Worm (Caenorhabditis elegans) whole organism, late embryonic: ENCODE data around the gene cka-1.
A peak's percentile ranks its signal among the peaks of the same experiment; 100 is the strongest.

Experiments
- F13H6.1 ChIP-seq: sonication (generic microtip); optimal IDR thresholded peaks from 2 replicates; lab custom pipeline; 2016; ENCODE audit warnings: missing genetic modification characterization, missing compliant biosample characterization
- K02D7.2 ChIP-seq: sonication (generic microtip); optimal IDR thresholded peaks from 2 replicates; lab custom pipeline; 2017; ENCODE audit warnings: mild to moderate bottlenecking, missing genetic modification characterization, missing compliant biosample characterization
- K09A11.1 ChIP-seq: sonication (generic microtip); optimal IDR thresholded peaks from 2 replicates; lab custom pipeline; 2017; ENCODE audit warnings: antibody characterized with exemption, mild to moderate bottlenecking, missing genetic modification characterization, missing compliant biosample characterization; ENCODE audit not compliant: insufficient read depth
- T23F11.4 ChIP-seq: fragments of 200-800 bp; sonication (Bioruptor generic); optimal IDR thresholded peaks from 2 replicates; lab custom pipeline; 2018; ENCODE audit warnings: mild to moderate bottlenecking, missing genetic modification characterization, missing compliant biosample characterization
- Y22D7AL.16 ChIP-seq: sonication (generic microtip); optimal IDR thresholded peaks from 2 replicates; lab custom pipeline; 2016; ENCODE audit warnings: missing genetic modification characterization, missing compliant biosample characterization
- ahr-1 ChIP-seq: sonication (generic microtip); optimal IDR thresholded peaks from 2 replicates; lab custom pipeline; 2016; ENCODE audit warnings: missing genetic modification characterization, missing compliant biosample characterization
- ceh-18 ChIP-seq: sonication (generic microtip); optimal IDR thresholded peaks from 2 replicates; lab custom pipeline; 2016; ENCODE audit warnings: missing genetic modification characterization, missing compliant biosample characterization
- ceh-19 ChIP-seq: fragments of 200-800 bp; sonication (Bioruptor generic); optimal IDR thresholded peaks from 2 replicates; lab custom pipeline; 2018; ENCODE audit warnings: mild to moderate bottlenecking, missing genetic modification characterization, missing compliant biosample characterization
- ceh-2 ChIP-seq: sonication (generic microtip); optimal IDR thresholded peaks from 2 replicates; lab custom pipeline; 2016; ENCODE audit warnings: missing genotype, missing genetic modification characterization, missing compliant biosample characterization
- ceh-22 ChIP-seq: sonication (generic microtip); optimal IDR thresholded peaks from 2 replicates; lab custom pipeline; 2017; ENCODE audit warnings: missing biosample characterization, missing genetic modification characterization
- ceh-24 ChIP-seq: sonication (generic microtip); optimal IDR thresholded peaks from 2 replicates; lab custom pipeline; 2016; ENCODE audit warnings: mild to moderate bottlenecking, missing genetic modification characterization, missing compliant biosample characterization
- ceh-34 ChIP-seq: sonication (generic microtip); optimal IDR thresholded peaks from 2 replicates; lab custom pipeline; 2016; ENCODE audit warnings: mild to moderate bottlenecking, missing genetic modification characterization, missing compliant biosample characterization
- ceh-6 ChIP-seq: fragments of 200-800 bp; sonication (Bioruptor generic); optimal IDR thresholded peaks from 2 replicates; lab custom pipeline; 2018; ENCODE audit warnings: mild to moderate bottlenecking, missing genetic modification characterization, missing compliant biosample characterization
- dmd-4 ChIP-seq: sonication (generic microtip); optimal IDR thresholded peaks from 2 replicates; lab custom pipeline; 2016; ENCODE audit warnings: borderline replicate concordance, missing genetic modification characterization, missing compliant biosample characterization
- dve-1 ChIP-seq: sonication (generic microtip); optimal IDR thresholded peaks from 2 replicates; lab custom pipeline; 2017; ENCODE audit warnings: antibody characterized with exemption, mild to moderate bottlenecking, missing genetic modification characterization, missing compliant biosample characterization
- elt-2 ChIP-seq: sonication (generic microtip); optimal IDR thresholded peaks from 2 replicates; lab custom pipeline; 2016; ENCODE audit warnings: missing genetic modification reagents, missing genetic modification characterization, missing compliant biosample characterization
- elt-4 ChIP-seq: sonication (generic microtip); optimal IDR thresholded peaks from 2 replicates; lab custom pipeline; 2016; ENCODE audit warnings: missing genetic modification characterization, missing compliant biosample characterization
- ets-4 ChIP-seq: sonication (generic microtip); optimal IDR thresholded peaks from 2 replicates; lab custom pipeline; 2016; ENCODE audit warnings: missing genetic modification characterization, missing compliant biosample characterization
- eyg-1 ChIP-seq: sonication (generic microtip); optimal IDR thresholded peaks from 2 replicates; lab custom pipeline; 2016; ENCODE audit warnings: missing genotype, missing genetic modification characterization, missing compliant biosample characterization
- gmeb-2 ChIP-seq: sonication (generic microtip); optimal IDR thresholded peaks from 2 replicates; lab custom pipeline; 2016; ENCODE audit warnings: missing genetic modification characterization, inconsistent platforms, missing compliant biosample characterization
- hlh-30 ChIP-seq: sonication (generic microtip); optimal IDR thresholded peaks from 2 replicates; lab custom pipeline; 2017; ENCODE audit warnings: antibody characterized with exemption, missing genetic modification characterization, missing compliant biosample characterization; ENCODE audit not compliant: insufficient read depth
- lim-6 ChIP-seq: sonication (generic microtip); optimal IDR thresholded peaks from 2 replicates; lab custom pipeline; 2016; ENCODE audit warnings: missing genetic modification characterization, missing compliant biosample characterization
- lin-11 ChIP-seq: fragments of 200-800 bp; sonication (Bioruptor generic); optimal IDR thresholded peaks from 2 replicates; lab custom pipeline; 2018; ENCODE audit warnings: mild to moderate bottlenecking, missing genetic modification characterization, missing compliant biosample characterization
- madf-2 ChIP-seq: sonication (generic microtip); optimal IDR thresholded peaks from 2 replicates; lab custom pipeline; 2017; ENCODE audit warnings: missing genetic modification characterization, missing compliant biosample characterization
- mec-3 ChIP-seq: sonication (generic microtip); optimal IDR thresholded peaks from 2 replicates; lab custom pipeline; 2016; ENCODE audit warnings: borderline replicate concordance, missing genetic modification characterization, missing compliant biosample characterization
- nfya-1 ChIP-seq: sonication (generic microtip); optimal IDR thresholded peaks from 2 replicates; lab custom pipeline; 2017; ENCODE audit warnings: missing genetic modification characterization, mild to moderate bottlenecking, missing compliant biosample characterization, antibody characterized with exemption, moderate library complexity
- nhr-232 ChIP-seq: sonication (generic microtip); optimal IDR thresholded peaks from 2 replicates; lab custom pipeline; 2016; ENCODE audit warnings: missing genetic modification characterization, missing compliant biosample characterization
- odd-2 ChIP-seq: sonication (generic microtip); optimal IDR thresholded peaks from 2 replicates; lab custom pipeline; 2017; ENCODE audit warnings: antibody characterized with exemption, mild to moderate bottlenecking, missing genetic modification characterization, missing compliant biosample characterization
- pag-3 ChIP-seq: sonication (generic microtip); optimal IDR thresholded peaks from 2 replicates; lab custom pipeline; 2016; ENCODE audit warnings: missing compliant biosample characterization, missing genetic modification characterization, borderline replicate concordance
- pha-2 ChIP-seq: sonication (generic microtip); optimal IDR thresholded peaks from 2 replicates; lab custom pipeline; 2017; ENCODE audit warnings: mild to moderate bottlenecking, missing genetic modification characterization, missing compliant biosample characterization
- pqm-1 ChIP-seq: sonication (generic microtip); optimal IDR thresholded peaks from 2 replicates; lab custom pipeline; 2016; ENCODE audit warnings: missing genetic modification characterization, missing compliant biosample characterization
- pros-1 ChIP-seq: fragments of 150-350 bp; optimal IDR thresholded peaks from 2 replicates; lab custom pipeline; 2014; ENCODE audit warnings: missing biosample characterization, missing genetic modification reagents, missing genetic modification characterization
- rnt-1 ChIP-seq: sonication (generic microtip); optimal IDR thresholded peaks from 2 replicates; lab custom pipeline; 2016; ENCODE audit warnings: missing genetic modification characterization, missing compliant biosample characterization
- sdc-2 ChIP-seq: sonication (generic microtip); optimal IDR thresholded peaks from 2 replicates; lab custom pipeline; 2016; ENCODE audit warnings: missing genotype, missing genetic modification characterization, missing compliant biosample characterization
- sox-4 ChIP-seq: sonication (generic microtip); optimal IDR thresholded peaks from 2 replicates; lab custom pipeline; 2017; ENCODE audit warnings: mild to moderate bottlenecking, missing genetic modification characterization, inconsistent platforms, missing compliant biosample characterization
- syd-9 ChIP-seq: sonication (generic microtip); optimal IDR thresholded peaks from 2 replicates; lab custom pipeline; 2016; ENCODE audit warnings: mild to moderate bottlenecking, missing genetic modification characterization, moderate library complexity, missing compliant biosample characterization
- tbx-2 ChIP-seq: sonication (generic microtip); optimal IDR thresholded peaks from 2 replicates; lab custom pipeline; 2016; ENCODE audit warnings: missing genetic modification characterization, missing compliant biosample characterization
- tbx-7 ChIP-seq: sonication (generic microtip); optimal IDR thresholded peaks from 2 replicates; lab custom pipeline; 2016; ENCODE audit warnings: missing genotype, missing genetic modification characterization, missing compliant biosample characterization
- ttx-3 ChIP-seq: sonication (generic microtip); optimal IDR thresholded peaks from 2 replicates; lab custom pipeline; 2016; ENCODE audit warnings: missing genetic modification reagents, missing genetic modification characterization, missing compliant biosample characterization
- unc-3 ChIP-seq, 2 experiments: fragments of 200-800 bp in 1 of 2; sonication (Bioruptor generic) in 1 of 2; sonication (generic microtip) in 1 of 2; conservative IDR thresholded peaks in 1 of 2; optimal IDR thresholded peaks in 1 of 2; 2 replicates each; pipeline versions ENCODE4 v1.3.6 to Lab custom; 2016 to 2022; ENCODE audit warnings: missing compliant biosample characterization in 2 of 2, missing genetic modification characterization in 2 of 2, missing genetic modification reagents in 1 of 2
- unc-42 ChIP-seq: sonication (generic microtip); optimal IDR thresholded peaks from 2 replicates; lab custom pipeline; 2016; ENCODE audit warnings: missing genotype, missing genetic modification characterization, missing compliant biosample characterization
- unc-55 ChIP-seq: sonication (generic microtip); optimal IDR thresholded peaks from 2 replicates; lab custom pipeline; 2017; ENCODE audit warnings: missing biosample characterization, missing genetic modification reagents, missing genetic modification characterization
- ztf-16 ChIP-seq: sonication (generic microtip); optimal IDR thresholded peaks from 2 replicates; lab custom pipeline; 2017; ENCODE audit warnings: missing genetic modification characterization, missing compliant biosample characterization

cka-1 gene

ce11 chrIV:9737204-9737790, at the start of gene cka-1:
Gene cka-1, minus strand, starts transcription at chrIV:9737621.
- TF ChIP-seq ceh-18 (tag; lab: Kevin White, UChicago) (no peak), elt-2 (peak; percentile 31), nhr-232 (tag; lab: Kevin White, UChicago) (no peak), sox-4 (no peak), eyg-1 (tag; lab: Kevin White, UChicago) (no peak), sdc-2 (tag; lab: Kevin White, UChicago) (no peak), pag-3 (tag; lab: Kevin White, UChicago) (no peak)

ce11 chrIV:9784689-9785088, 47.3 kb upstream of the cka-1 start, which contains the start of gene sre-4:
Gene sre-4, minus strand, starts transcription at chrIV:9784789.
- no peak for TF ChIP-seq ceh-6 (GFP tag; lab: Kevin White, UChicago)
- no peak for TF ChIP-seq K09A11.1 (tag; lab: Kevin White, UChicago)
- no peak for TF ChIP-seq mec-3 (tag; lab: Kevin White, UChicago)
- no peak for TF ChIP-seq madf-2 (tag; lab: Kevin White, UChicago)
- no peak for TF ChIP-seq lim-6 (tag; lab: Kevin White, UChicago)
- TF ChIP-seq F13H6.1 (tag; lab: Kevin White, UChicago) = no peak

- TF ChIP-seq rnt-1 (tag; lab: Kevin White, UChicago) (no peak), ceh-24 (tag; lab: Kevin White, UChicago) (no peak), unc-55 (GFP tag; lab: Kevin White, UChicago) (no peak), elt-2 (no peak), ahr-1 (tag; lab: Kevin White, UChicago) (no peak), Y22D7AL.16 (no peak), lim-6 (tag; lab: Kevin White, UChicago) (no peak), ceh-19 (no peak), unc-42 (tag; lab: Kevin White, UChicago) (no peak), madf-2 (tag; lab: Kevin White, UChicago) (no peak), dmd-4 (tag; lab: Kevin White, UChicago) (no peak), unc-3 (GFP tag; conservative IDR thresholded peaks at IDR 0.05; lab: Robert Waterston, UW) (no peak), unc-3 (tag; optimal IDR thresholded peaks at IDR 0.05; lab: Kevin White, UChicago) (no peak), nfya-1 (tag; lab: Kevin White, UChicago) (no peak), ztf-16 (tag; lab: Kevin White, UChicago) (no peak), elt-4 (tag; lab: Kevin White, UChicago) (no peak), ets-4 (tag; lab: Kevin White, UChicago) (no peak)
Observed at ce11 chrIV:9778016-9778415, 40.6 kb upstream of the cka-1 start, which contains the start of gene T13F2.6. Gene T13F2.6, plus strand, starts transcription at chrIV:9778321.

ce11 chrIV:9777535-9777934, 40.1 kb upstream of the cka-1 start, which contains the start of gene sna-2:
Gene sna-2, minus strand, starts transcription at chrIV:9777634.
- TF ChIP-seq gmeb-2 = no peak
- TF ChIP-seq K02D7.2 = no peak
- TF ChIP-seq T23F11.4 (GFP tag; lab: Kevin White, UChicago) = no peak
- peak; percentile 20 for TF ChIP-seq nfya-1 (tag; lab: Kevin White, UChicago)
- TF ChIP-seq unc-3 (GFP tag; conservative IDR thresholded peaks at IDR 0.05; lab: Robert Waterston, UW) = no peak
- TF ChIP-seq unc-3 (tag; optimal IDR thresholded peaks at IDR 0.05; lab: Kevin White, UChicago) = no peak
- no peak for TF ChIP-seq ceh-22 (tag; lab: Kevin White, UChicago)
- TF ChIP-seq ceh-2 = peak; percentile 69
- TF ChIP-seq lin-11 (tag; lab: Kevin White, UChicago) = no peak
- TF ChIP-seq pha-2 = no peak
- no peak for TF ChIP-seq hlh-30 (tag; lab: Kevin White, UChicago)
- TF ChIP-seq F13H6.1 (tag; lab: Kevin White, UChicago) = no peak
- no peak for TF ChIP-seq ceh-34 (tag; lab: Kevin White, UChicago)
- TF ChIP-seq lim-6 (tag; lab: Kevin White, UChicago) = no peak
- TF ChIP-seq elt-2 = no peak
- TF ChIP-seq sdc-2 (tag; lab: Kevin White, UChicago) = no peak
- TF ChIP-seq syd-9 (tag; lab: Kevin White, UChicago) = no peak
- no peak for TF ChIP-seq ttx-3 (tag; lab: Kevin White, UChicago)
- TF ChIP-seq tbx-7 (tag; lab: Kevin White, UChicago) = peak; percentile 37
- peak; percentile 54 for TF ChIP-seq unc-42 (tag; lab: Kevin White, UChicago)
- peak; percentile 45 for TF ChIP-seq tbx-2 (tag; lab: Kevin White, UChicago)
- no peak for TF ChIP-seq pqm-1 (tag; lab: Kevin White, UChicago)
- TF ChIP-seq odd-2 (tag; lab: Kevin White, UChicago) = no peak
- no peak for TF ChIP-seq unc-55 (GFP tag; lab: Kevin White, UChicago)
- no peak for TF ChIP-seq pros-1 (tag; lab: Kevin White, UChicago)
- TF ChIP-seq ets-4 (tag; lab: Kevin White, UChicago) = peak; percentile 66
- TF ChIP-seq dve-1 (tag; lab: Kevin White, UChicago) = no peak
- no peak for TF ChIP-seq ztf-16 (tag; lab: Kevin White, UChicago)
